Worm (Caenorhabditis elegans): Measurements from ENCODE around the gene T16A1.4.

DNA sequence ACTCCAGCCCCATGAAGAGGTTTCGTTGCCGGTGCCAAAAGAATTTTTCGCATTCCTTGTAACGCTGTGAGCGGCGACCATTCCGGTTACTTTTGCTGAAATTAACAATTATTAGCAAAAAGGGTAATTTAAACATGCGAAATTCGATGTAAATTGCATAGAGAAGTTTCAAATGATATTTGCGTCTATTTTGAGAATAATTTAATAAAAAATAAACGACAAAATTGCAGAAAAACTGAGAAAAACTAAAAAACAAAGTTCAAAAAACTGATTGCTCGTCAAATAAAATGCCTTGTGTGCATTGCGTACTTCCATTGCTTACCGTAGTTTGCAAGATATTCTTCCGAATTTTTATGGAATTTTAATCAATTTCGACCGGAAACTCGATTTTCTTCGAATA is 35.9 kb upstream of the T16A1.4 start, which contains the start of gene bath-24:
- no peak for TF ChIP-seq bed-1 (GFP tag; IDR thresholded peaks at IDR 0.05)
- TF ChIP-seq unc-62 (GFP tag; optimal IDR thresholded peaks at IDR 0.05): no peak
- TF ChIP-seq ceh-40 (GFP tag; IDR thresholded peaks at IDR 0.05): no peak
- TF ChIP-seq ama-1 (optimal IDR thresholded peaks at IDR 0.05): no peak
- TF ChIP-seq ama-1 (GFP tag; optimal IDR thresholded peaks at IDR 0.05): no peak
